Fruit fly (Drosophila melanogaster) whole organism, prepupa: Measurements from ENCODE around the gene drn.

Source experiments
- Blimp-1 ChIP-seq: fragments of 200-800 bp; sonication (Bioruptor generic); optimal IDR thresholded peaks from 3 replicates; lab custom pipeline; 2017; ENCODE audit warnings: missing biosample characterization, missing genetic modification characterization, mild to moderate bottlenecking, moderate library complexity, missing genetic modification reagents
- CG10669 ChIP-seq: fragments of 200-800 bp; sonication (Bioruptor generic); optimal IDR thresholded peaks from 3 replicates; lab custom pipeline; 2018; ENCODE audit warnings: missing biosample characterization, mild to moderate bottlenecking, missing genetic modification characterization, moderate library complexity
- CG11294 ChIP-seq: fragments of 200-800 bp; sonication (Bioruptor generic); IDR thresholded peaks from 2 replicates; pipeline ENCODE4 v1.3.6; 2022; ENCODE audit warnings: missing biosample characterization, missing genetic modification characterization
- CG11762 ChIP-seq: fragments of 200-800 bp; sonication (Bioruptor generic); optimal IDR thresholded peaks from 3 replicates; lab custom pipeline; 2016; ENCODE audit warnings: missing biosample characterization, missing genetic modification characterization; ENCODE audit not compliant: insufficient read depth
- CG15336 ChIP-seq: fragments of 200-800 bp; sonication (Bioruptor generic); IDR thresholded peaks from 2 replicates; pipeline ENCODE4 v1.3.6; 2022; ENCODE audit warnings: missing biosample characterization, missing genetic modification characterization
- CG1621 ChIP-seq: fragments of 200-800 bp; sonication (Bioruptor generic); optimal IDR thresholded peaks from 3 replicates; lab custom pipeline; 2018; ENCODE audit warnings: missing biosample characterization, mild to moderate bottlenecking, missing genetic modification characterization
- CG16779 ChIP-seq: fragments of 200-800 bp; sonication (Bioruptor generic); optimal IDR thresholded peaks from 3 replicates; lab custom pipeline; 2017; ENCODE audit warnings: missing biosample characterization, mild to moderate bottlenecking, missing genetic modification characterization
- CG3032 ChIP-seq: fragments of 200-800 bp; optimal IDR thresholded peaks from 2 replicates; lab custom pipeline; 2019; ENCODE audit warnings: missing biosample characterization, mild to moderate bottlenecking, missing genetic modification characterization, moderate library complexity
- CG31627 ChIP-seq: fragments of 200-800 bp; sonication (Bioruptor generic); optimal IDR thresholded peaks from 3 replicates; lab custom pipeline; 2016; ENCODE audit warnings: missing biosample characterization, missing genetic modification characterization
- CG34406 ChIP-seq: fragments of 200-800 bp; sonication (Bioruptor generic); optimal IDR thresholded peaks from 3 replicates; lab custom pipeline; 2016; ENCODE audit warnings: missing biosample characterization, missing genetic modification characterization
- CG3919 ChIP-seq: fragments of 200-800 bp; sonication (Bioruptor generic); optimal IDR thresholded peaks from 3 replicates; lab custom pipeline; 2016; ENCODE audit warnings: missing biosample characterization, missing genetic modification characterization
- CG4318 ChIP-seq: fragments of 200-800 bp; sonication (Bioruptor generic); optimal IDR thresholded peaks from 3 replicates; lab custom pipeline; 2017; ENCODE audit warnings: missing biosample characterization, mild to moderate bottlenecking, missing genetic modification characterization
- CG6163 ChIP-seq: fragments of 200-800 bp; sonication (Bioruptor generic); IDR thresholded peaks from 3 replicates; pipeline ENCODE4 v1.3.6; 2022; ENCODE audit warnings: missing biosample characterization, missing genetic modification characterization
- CG6276 ChIP-seq: fragments of 200-800 bp; sonication (Bioruptor generic); optimal IDR thresholded peaks from 2 replicates; lab custom pipeline; 2017; ENCODE audit warnings: missing biosample characterization, mild to moderate bottlenecking, missing genetic modification characterization
- CG6808 ChIP-seq: fragments of 200-800 bp; sonication (Bioruptor generic); optimal IDR thresholded peaks from 3 replicates; lab custom pipeline; 2017; ENCODE audit warnings: missing biosample characterization, missing genetic modification characterization, mild to moderate bottlenecking, moderate library complexity, missing genetic modification reagents
- CG6854 ChIP-seq: fragments of 200-800 bp; sonication (Bioruptor generic); optimal IDR thresholded peaks from 2 replicates; lab custom pipeline; 2017; ENCODE audit warnings: missing biosample characterization, mild to moderate bottlenecking, missing genetic modification characterization
- CG7368 ChIP-seq: fragments of 200-800 bp; sonication (Bioruptor generic); optimal IDR thresholded peaks from 3 replicates; lab custom pipeline; 2016; ENCODE audit warnings: missing biosample characterization, missing genetic modification characterization
- CG8119 ChIP-seq: fragments of 200-800 bp; sonication (Bioruptor generic); IDR thresholded peaks from 3 replicates; pipeline ENCODE4 v1.3.6; 2022; ENCODE audit warnings: missing biosample characterization, missing genetic modification characterization
- CG8632 ChIP-seq: fragments of 200-800 bp; sonication (Bioruptor generic); optimal IDR thresholded peaks from 3 replicates; lab custom pipeline; 2016; ENCODE audit warnings: missing biosample characterization, missing genetic modification characterization
- CG9139 ChIP-seq: fragments of 200-800 bp; sonication (Bioruptor generic); optimal IDR thresholded peaks from 3 replicates; lab custom pipeline; 2017; ENCODE audit warnings: missing biosample characterization, mild to moderate bottlenecking, missing genetic modification characterization
- Eip75B ChIP-seq: fragments of 200-800 bp; sonication (Bioruptor generic); optimal IDR thresholded peaks from 3 replicates; lab custom pipeline; 2016; ENCODE audit warnings: missing biosample characterization, missing genetic modification characterization
- Ets21C ChIP-seq: fragments of 200-800 bp; sonication (Bioruptor generic); optimal IDR thresholded peaks from 3 replicates; lab custom pipeline; 2016; ENCODE audit warnings: missing biosample characterization, missing genetic modification characterization
- Ets96B ChIP-seq: fragments of 200-800 bp; optimal IDR thresholded peaks from 2 replicates; lab custom pipeline; 2019; ENCODE audit warnings: missing biosample characterization, mild to moderate bottlenecking, missing genetic modification characterization, moderate library complexity
- Gug ChIP-seq: fragments of 200-800 bp; sonication (Bioruptor generic); IDR thresholded peaks from 2 replicates; pipeline ENCODE4 v1.3.6; 2022; ENCODE audit warnings: missing biosample characterization, missing genetic modification characterization
- Hr38 ChIP-seq: sonication (Bioruptor generic); optimal IDR thresholded peaks from 2 replicates; lab custom pipeline; 2016; ENCODE audit warnings: missing biosample characterization, missing genetic modification characterization
- Hr39 ChIP-seq: fragments of 200-800 bp; sonication (Bioruptor generic); optimal IDR thresholded peaks from 2 replicates; lab custom pipeline; 2016; ENCODE audit warnings: missing biosample characterization, missing genetic modification characterization
- Hr4 ChIP-seq: fragments of 200-800 bp; sonication (Bioruptor generic); optimal IDR thresholded peaks from 3 replicates; lab custom pipeline; 2016; ENCODE audit warnings: missing biosample characterization, missing genetic modification characterization
- Lpt ChIP-seq: fragments of 200-800 bp; sonication (Bioruptor generic); optimal IDR thresholded peaks from 3 replicates; lab custom pipeline; 2016; ENCODE audit warnings: missing biosample characterization, missing genetic modification characterization
- OdsH ChIP-seq: fragments of 200-800 bp; sonication (Bioruptor generic); optimal IDR thresholded peaks from 3 replicates; lab custom pipeline; 2016; ENCODE audit warnings: missing biosample characterization, missing genetic modification characterization
- Smox ChIP-seq: fragments of 200-800 bp; sonication (Bioruptor generic); optimal IDR thresholded peaks from 3 replicates; lab custom pipeline; 2016; ENCODE audit warnings: missing biosample characterization, missing genetic modification characterization
- Sox102F ChIP-seq: fragments of 200-800 bp; sonication (Bioruptor generic); optimal IDR thresholded peaks from 2 replicates; lab custom pipeline; 2016; ENCODE audit warnings: missing biosample characterization, mild to moderate bottlenecking, missing genetic modification characterization
- Sox14 ChIP-seq: fragments of 200-800 bp; sonication (Bioruptor generic); optimal IDR thresholded peaks from 3 replicates; lab custom pipeline; 2016; ENCODE audit warnings: missing biosample characterization, missing genetic modification characterization
- Sox15 ChIP-seq: fragments of 200-800 bp; sonication (Bioruptor generic); optimal IDR thresholded peaks from 3 replicates; lab custom pipeline; 2016; ENCODE audit warnings: missing biosample characterization, missing genetic modification characterization
- achi ChIP-seq: fragments of 200-800 bp; sonication (Bioruptor generic); optimal IDR thresholded peaks from 3 replicates; lab custom pipeline; 2016; ENCODE audit warnings: missing biosample characterization, missing genetic modification characterization
- acj6 ChIP-seq: fragments of 200-800 bp; sonication (Bioruptor generic); optimal IDR thresholded peaks from 3 replicates; lab custom pipeline; 2016; ENCODE audit warnings: missing biosample characterization, missing genetic modification characterization
- cyc ChIP-seq: fragments of 200-800 bp; sonication (Bioruptor generic); optimal IDR thresholded peaks from 3 replicates; lab custom pipeline; 2016; ENCODE audit warnings: missing biosample characterization, missing genetic modification characterization
- dac ChIP-seq: fragments of 200-800 bp; sonication (Bioruptor generic); optimal IDR thresholded peaks from 2 replicates; lab custom pipeline; 2017; ENCODE audit warnings: missing biosample characterization, mild to moderate bottlenecking, missing genetic modification characterization
- dsx ChIP-seq: fragments of 200-800 bp; optimal IDR thresholded peaks from 3 replicates; lab custom pipeline; 2019; ENCODE audit warnings: missing biosample characterization, mild to moderate bottlenecking, missing genetic modification characterization, moderate library complexity; ENCODE audit not compliant: poor library complexity, severe bottlenecking
- eg ChIP-seq: fragments of 200-800 bp; sonication (Bioruptor generic); IDR thresholded peaks from 3 replicates; pipeline ENCODE4 v1.3.6; 2022; ENCODE audit warnings: missing biosample characterization, missing genetic modification characterization
- fd59A ChIP-seq: fragments of 200-800 bp; sonication (Bioruptor generic); optimal IDR thresholded peaks from 2 replicates; lab custom pipeline; 2017; ENCODE audit warnings: missing biosample characterization, mild to moderate bottlenecking, missing genetic modification characterization, missing genetic modification reagents
- lz ChIP-seq: fragments of 200-800 bp; sonication (Bioruptor generic); optimal IDR thresholded peaks from 3 replicates; lab custom pipeline; 2016; ENCODE audit warnings: missing biosample characterization, missing genetic modification characterization
- salr ChIP-seq, 2 experiments: fragments of 200-800 bp; sonication (Bioruptor generic); optimal IDR thresholded peaks; 3 replicates each; lab custom pipeline; 2016 to 2018; ENCODE audit warnings: missing biosample characterization in 2 of 2, missing genetic modification characterization in 2 of 2, mild to moderate bottlenecking in 1 of 2
- spab ChIP-seq: fragments of 200-800 bp; sonication (Bioruptor generic); optimal IDR thresholded peaks from 2 replicates; lab custom pipeline; 2017; ENCODE audit warnings: missing biosample characterization, mild to moderate bottlenecking, missing genetic modification characterization, missing genetic modification reagents
- ss ChIP-seq, 2 experiments: fragments of 200-800 bp; sonication (Bioruptor generic); optimal IDR thresholded peaks; 2 replicates in 1 of 2; 3 replicates in 1 of 2; lab custom pipeline; 2017 to 2018; ENCODE audit warnings: mild to moderate bottlenecking in 2 of 2, missing biosample characterization in 2 of 2, missing genetic modification characterization in 2 of 2, moderate library complexity in 1 of 2
- topi ChIP-seq: fragments of 200-800 bp; sonication (Bioruptor generic); optimal IDR thresholded peaks from 3 replicates; lab custom pipeline; 2016; ENCODE audit warnings: missing biosample characterization, missing genetic modification characterization
- vri ChIP-seq: fragments of 200-800 bp; sonication (Bioruptor generic); optimal IDR thresholded peaks from 3 replicates; lab custom pipeline; 2016; ENCODE audit warnings: missing biosample characterization, mild to moderate bottlenecking, missing genetic modification characterization

The drn gene

DNA sequence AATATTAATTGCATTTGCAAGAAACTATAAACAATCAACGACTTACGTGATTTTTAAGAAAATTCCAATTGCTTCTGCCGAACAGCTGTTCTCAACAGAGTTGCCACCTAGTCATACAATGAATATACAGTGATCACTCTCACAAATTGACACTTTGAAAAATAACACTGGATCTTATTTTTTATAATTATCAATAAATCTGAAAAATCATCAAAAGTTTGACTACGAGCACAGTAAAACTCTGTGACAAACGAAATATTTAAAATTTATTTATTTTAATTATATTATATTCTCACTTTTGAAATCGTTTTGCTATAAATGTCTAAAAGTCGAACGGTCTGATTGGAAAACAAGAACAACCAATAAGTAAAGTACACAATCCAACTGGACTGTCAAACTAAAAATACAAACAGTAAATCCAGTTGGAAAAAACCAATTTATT, 60.0 kb downstream of the drn start, which contains the start of gene CG34117 (continued):
- TF ChIP-seq CG10669 (GFP tag; lab: Kevin White, UChicago) (peak; percentile 74), CG8119 (peak; percentile 65; the same call in 2 of the 3 replicates), Hr4 (GFP tag; lab: Kevin White, UChicago) (peak; percentile 76), cyc (GFP tag; lab: Kevin White, UChicago) (peak; percentile 67), lz (GFP tag; lab: Kevin White, UChicago) (peak; percentile 74), CG6808 (GFP tag; lab: Kevin White, UChicago) (peak; percentile 33), dac (no peak), fd59A (GFP tag; lab: Kevin White, UChicago) (no peak), CG8632 (GFP tag; lab: Kevin White, UChicago) (peak; percentile 76), CG6854 (GFP tag; lab: Kevin White, UChicago) (peak; percentile 17), Eip75B (GFP tag; lab: Kevin White, UChicago) (peak; percentile 66), ss (GFP tag; optimal IDR thresholded peaks at IDR 0.05; lab: Kevin White, UChicago) (peak; percentile 1 to 28), achi (GFP tag; lab: Kevin White, UChicago) (peak; percentile 72), spab (GFP tag; lab: Kevin White, UChicago) (peak; percentile 23), CG3919 (GFP tag; lab: Kevin White, UChicago) (peak; percentile 78), Ets21C (GFP tag; lab: Kevin White, UChicago) (peak; percentile 60), Blimp-1 (GFP tag; lab: Kevin White, UChicago) (peak; percentile 40), CG16779 (tag; lab: Kevin White, UChicago) (peak; percentile 18), CG31627 (GFP tag; lab: Kevin White, UChicago) (peak; percentile 80), CG6163 (peak; percentile 86), eg (GFP tag; lab: Robert Waterston, UW) (peak; percentile 82), Hr38 (GFP tag; lab: Kevin White, UChicago) (no peak), Sox102F (GFP tag; lab: Kevin White, UChicago) (peak; percentile 65), Sox14 (GFP tag; lab: Kevin White, UChicago) (peak; percentile 58), CG1621 (tag; lab: Kevin White, UChicago) (peak; percentile 8), Smox (peak; percentile 75), Hr39 (peak; percentile 79), CG6276 (GFP tag; lab: Kevin White, UChicago) (no peak), CG34406 (peak; percentile 72), CG7368 (GFP tag; lab: Kevin White, UChicago) (peak; percentile 66), Sox15 (peak; percentile 42), CG9139 (GFP tag; lab: Kevin White, UChicago) (no peak), dsx (GFP tag; lab: Kevin White, UChicago) (peak; percentile 66), CG11762 (GFP tag; lab: Kevin White, UChicago) (peak; percentile 41), topi (peak; percentile 72), acj6 (GFP tag; lab: Kevin White, UChicago) (peak; percentile 76), CG11294 (peak; percentile 26; the same call in 1 of the 2 replicates), CG4318 (GFP tag; lab: Kevin White, UChicago) (no peak), CG15336 (peak; percentile 71), salr (GFP tag; optimal IDR thresholded peaks at IDR 0.05; lab: Kevin White, UChicago) (peak; percentile 10 to 55)

dm6 chr3R:9401127-9401603, 61.1 kb downstream of the drn start, which contains the start of the genes RpL34b and CG8132:
Gene RpL34b, minus strand, starts transcription at chr3R:9401226.
Gene CG8132, plus strand, starts transcription at chr3R:9401495.
- TF ChIP-seq topi (peak; percentile 90), CG7368 (GFP tag; lab: Kevin White, UChicago) (peak; percentile 83), Hr39 (peak; percentile 95), CG3919 (GFP tag; lab: Kevin White, UChicago) (peak; percentile 94), Gug (GFP tag; lab: Robert Waterston, UW) (peak; percentile 96), Hr38 (GFP tag; lab: Kevin White, UChicago) (peak; percentile 39), eg (GFP tag; lab: Robert Waterston, UW) (peak; percentile 97), CG8632 (GFP tag; lab: Kevin White, UChicago) (peak; percentile 86), OdsH (GFP tag; lab: Kevin White, UChicago) (peak; percentile 94), dac (peak; percentile 86), spab (GFP tag; lab: Kevin White, UChicago) (peak; percentile 71), Blimp-1 (GFP tag; lab: Kevin White, UChicago) (peak; percentile 85), CG31627 (GFP tag; lab: Kevin White, UChicago) (peak; percentile 96), lz (GFP tag; lab: Kevin White, UChicago) (peak; percentile 97), Lpt (GFP tag; lab: Kevin White, UChicago) (peak; percentile 86), CG6808 (GFP tag; lab: Kevin White, UChicago) (peak; percentile 84), CG16779 (tag; lab: Kevin White, UChicago) (peak; percentile 71), CG9139 (GFP tag; lab: Kevin White, UChicago) (peak; percentile 78), CG6163 (peak; percentile 91), fd59A (GFP tag; lab: Kevin White, UChicago) (peak; percentile 79), Sox102F (GFP tag; lab: Kevin White, UChicago) (peak; percentile 92), CG11294 (peak; percentile 82), vri (GFP tag; lab: Kevin White, UChicago) (peak; percentile 92), Smox (peak; percentile 91), CG3032 (peak; percentile 96), Sox15 (peak; percentile 86), Ets96B (peak; percentile 84)
